Worm (Caenorhabditis elegans): Measurements from ENCODE around the gene sap-140.

- TF ChIP-seq tra-4 (tag; optimal IDR thresholded peaks at IDR 0.05) (no peak), sea-1 (GFP tag; conservative IDR thresholded peaks at IDR 0.05) (no peak), flt-1 (GFP tag; IDR thresholded peaks at IDR 0.05) (no peak), aly-1 (tag; optimal IDR thresholded peaks at IDR 0.05) (no peak), ama-1 (optimal IDR thresholded peaks at IDR 0.05) (no peak), tbx-37 (GFP tag; conservative IDR thresholded peaks at IDR 0.05) (no peak)
Measured at ce11 chrIII:7545189-7545588, 45.7 kb downstream of the sap-140 start.
